Fruit fly (Drosophila melanogaster) whole organism, embryonic: ENCODE results near the gene CG1801.

Experiments
- Atf-2 ChIP-seq: fragments of 200-800 bp; sonication (Bioruptor generic); optimal IDR thresholded peaks from 2 replicates; lab custom pipeline; 2016; ENCODE audit warnings: missing biosample characterization, missing genetic modification characterization
- BtbVII ChIP-seq: fragments of 200-800 bp; sonication (Bioruptor generic); optimal IDR thresholded peaks from 3 replicates; lab custom pipeline; 2017; ENCODE audit warnings: missing biosample characterization, mild to moderate bottlenecking, missing genetic modification characterization
- CG11504 ChIP-seq: fragments of 200-800 bp; sonication (Bioruptor generic); optimal IDR thresholded peaks from 3 replicates; lab custom pipeline; 2019; ENCODE audit warnings: missing biosample characterization, mild to moderate bottlenecking, missing genetic modification characterization, moderate library complexity
- CG12942 ChIP-seq: fragments of 200-800 bp; sonication (Bioruptor generic); optimal IDR thresholded peaks from 3 replicates; lab custom pipeline; 2016; ENCODE audit warnings: missing biosample characterization, missing genetic modification characterization
- CG13624 ChIP-seq: fragments of 200-800 bp; sonication (Bioruptor generic); optimal IDR thresholded peaks from 2 replicates; lab custom pipeline; 2016; ENCODE audit warnings: missing biosample characterization, missing genetic modification characterization
- CG14667 ChIP-seq: fragments of 200-800 bp; sonication (Bioruptor generic); IDR thresholded peaks from 2 replicates; pipeline ENCODE4 v1.3.6; 2022; ENCODE audit warnings: missing biosample characterization, missing genetic modification characterization
- CG14965 ChIP-seq: fragments of 200-800 bp; sonication (Bioruptor generic); optimal IDR thresholded peaks from 2 replicates; lab custom pipeline; 2016; ENCODE audit warnings: missing biosample characterization, missing genetic modification characterization, borderline replicate concordance
- CG1602 ChIP-seq: fragments of 200-800 bp; sonication (Bioruptor generic); optimal IDR thresholded peaks from 3 replicates; lab custom pipeline; 2016; ENCODE audit warnings: missing biosample characterization, missing genetic modification characterization
- CG1647 ChIP-seq: fragments of 200-800 bp; sonication (Bioruptor generic); optimal IDR thresholded peaks from 3 replicates; lab custom pipeline; 2016; ENCODE audit warnings: missing biosample characterization, missing genetic modification characterization
- CG1792 ChIP-seq: fragments of 200-800 bp; sonication (Bioruptor generic); optimal IDR thresholded peaks from 2 replicates; lab custom pipeline; 2016; ENCODE audit warnings: missing biosample characterization, missing genetic modification characterization
- CG2116 ChIP-seq: fragments of 200-800 bp; sonication (Bioruptor generic); optimal IDR thresholded peaks from 3 replicates; lab custom pipeline; 2018; ENCODE audit warnings: missing biosample characterization, mild to moderate bottlenecking, missing genetic modification characterization
- CG2889 ChIP-seq: fragments of 200-800 bp; sonication (Bioruptor generic); IDR thresholded peaks from 3 replicates; pipeline ENCODE4 v1.3.6; 2022; ENCODE audit warnings: missing biosample characterization, missing genetic modification characterization
- CG31441 ChIP-seq: fragments of 200-800 bp; sonication (Bioruptor generic); IDR thresholded peaks from 2 replicates; pipeline ENCODE4 v1.3.6; 2022; ENCODE audit warnings: missing biosample characterization, missing genetic modification characterization
- CG33213 ChIP-seq: fragments of 200-800 bp; sonication (Bioruptor generic); optimal IDR thresholded peaks from 3 replicates; lab custom pipeline; 2016; ENCODE audit warnings: missing biosample characterization, missing genetic modification characterization
- CG34376 ChIP-seq: fragments of 200-800 bp; sonication (Bioruptor generic); optimal IDR thresholded peaks from 2 replicates; lab custom pipeline; 2018; ENCODE audit warnings: missing biosample characterization, mild to moderate bottlenecking, missing genetic modification characterization
- CG3726 ChIP-seq: fragments of 200-800 bp; sonication (Bioruptor generic); IDR thresholded peaks from 3 replicates; pipeline ENCODE4, ENCODE4 v1.3.6; 2022; ENCODE audit warnings: missing biosample characterization, missing genetic modification characterization
- CG4282 ChIP-seq: fragments of 200-800 bp; sonication (Bioruptor generic); optimal IDR thresholded peaks from 2 replicates; lab custom pipeline; 2016; ENCODE audit warnings: missing biosample characterization, missing genetic modification characterization
- CG4360 ChIP-seq: fragments of 200-800 bp; sonication (Bioruptor generic); IDR thresholded peaks from 2 replicates; pipeline ENCODE4 v1.3.6; 2022; ENCODE audit warnings: missing biosample characterization, missing genetic modification characterization
- CG6654 ChIP-seq: fragments of 200-800 bp; sonication (Bioruptor generic); optimal IDR thresholded peaks from 2 replicates; lab custom pipeline; 2017; ENCODE audit warnings: missing biosample characterization, mild to moderate bottlenecking, missing genetic modification characterization
- CG7987 ChIP-seq: fragments of 200-800 bp; sonication (Bioruptor generic); optimal IDR thresholded peaks from 2 replicates; lab custom pipeline; 2018; ENCODE audit warnings: missing biosample characterization, mild to moderate bottlenecking, missing genetic modification characterization, moderate library complexity
- Deaf1 ChIP-seq: fragments of 200-800 bp; optimal IDR thresholded peaks from 3 replicates; lab custom pipeline; 2019; ENCODE audit warnings: missing biosample characterization, mild to moderate bottlenecking, missing genetic modification characterization, moderate library complexity
- Dp ChIP-seq: fragments of 200-800 bp; sonication (Bioruptor generic); optimal IDR thresholded peaks from 2 replicates; lab custom pipeline; 2018; ENCODE audit warnings: missing biosample characterization, mild to moderate bottlenecking, missing genetic modification characterization, moderate library complexity
- Ets97D ChIP-seq: fragments of 200-800 bp; sonication (Bioruptor generic); optimal IDR thresholded peaks from 3 replicates; lab custom pipeline; 2016; ENCODE audit warnings: missing biosample characterization, missing genetic modification characterization
- H2.0 ChIP-seq: fragments of 200-800 bp; sonication (Bioruptor generic); IDR thresholded peaks from 2 replicates; pipeline ENCODE4 v1.3.6; 2022; ENCODE audit warnings: missing biosample characterization, missing genetic modification characterization
- HHEX ChIP-seq: fragments of 200-800 bp; sonication (Bioruptor generic); optimal IDR thresholded peaks from 3 replicates; lab custom pipeline; 2017; ENCODE audit warnings: missing biosample characterization, mild to moderate bottlenecking, missing genetic modification characterization, missing genetic modification reagents
- Hmx ChIP-seq: fragments of 200-800 bp; sonication (Bioruptor generic); optimal IDR thresholded peaks from 2 replicates; lab custom pipeline; 2016; ENCODE audit warnings: missing biosample characterization, missing genetic modification characterization
- Hr51 ChIP-seq, 2 experiments: fragments of 200-800 bp; sonication (Bioruptor generic); optimal IDR thresholded peaks; 2 replicates in 1 of 2; 3 replicates in 1 of 2; lab custom pipeline; 2016 to 2018; ENCODE audit warnings: missing biosample characterization in 2 of 2, missing genetic modification characterization in 2 of 2, mild to moderate bottlenecking in 1 of 2, moderate library complexity in 1 of 2
- Kr ChIP-seq: fragments of 200-800 bp; sonication (Bioruptor generic); optimal IDR thresholded peaks from 2 replicates; lab custom pipeline; 2017; ENCODE audit warnings: missing biosample characterization, mild to moderate bottlenecking, missing genetic modification characterization
- Neu2 ChIP-seq: fragments of 200-800 bp; sonication (Bioruptor generic); optimal IDR thresholded peaks from 3 replicates; lab custom pipeline; 2016; ENCODE audit warnings: missing biosample characterization, missing genetic modification characterization, borderline replicate concordance
- Oli ChIP-seq: fragments of 200-800 bp; sonication (Bioruptor generic); optimal IDR thresholded peaks from 2 replicates; lab custom pipeline; 2018; ENCODE audit warnings: missing biosample characterization, mild to moderate bottlenecking, missing genetic modification characterization, moderate library complexity
- Pdp1 ChIP-seq, 2 experiments: fragments of 200-800 bp; sonication (Bioruptor generic); optimal IDR thresholded peaks; 3 replicates each; lab custom pipeline; 2016; ENCODE audit warnings: missing biosample characterization in 2 of 2, missing genetic modification characterization in 2 of 2, mild to moderate bottlenecking in 1 of 2, moderate library complexity in 1 of 2
- Ravus ChIP-seq: fragments of 200-800 bp; sonication (Bioruptor generic); IDR thresholded peaks from 2 replicates; pipeline ENCODE4 v1.3.6; 2022; ENCODE audit warnings: missing biosample characterization, missing genetic modification characterization
- Rfx ChIP-seq: fragments of 200-800 bp; sonication (Bioruptor generic); IDR thresholded peaks from 2 replicates; pipeline ENCODE4 v1.3.6; 2022; ENCODE audit warnings: missing biosample characterization, missing genetic modification characterization
- Rx ChIP-seq: fragments of 200-800 bp; sonication (Bioruptor generic); IDR thresholded peaks from 2 replicates; pipeline ENCODE4 v1.3.6; 2022; ENCODE audit warnings: missing biosample characterization, missing genetic modification characterization
- Sry-δ ChIP-seq: fragments of 200-800 bp; sonication (Bioruptor generic); optimal IDR thresholded peaks from 2 replicates; lab custom pipeline; 2016; ENCODE audit warnings: missing biosample characterization, missing genetic modification characterization
- Xrp1 ChIP-seq: fragments of 200-800 bp; sonication (Bioruptor generic); IDR thresholded peaks from 2 replicates; pipeline ENCODE4 v1.3.6; 2022; ENCODE audit warnings: missing biosample characterization, missing genetic modification characterization
- ac ChIP-seq: fragments of 200-800 bp; sonication (Bioruptor generic); optimal IDR thresholded peaks from 3 replicates; lab custom pipeline; 2017; ENCODE audit warnings: missing biosample characterization, mild to moderate bottlenecking, missing genetic modification characterization
- bcd ChIP-seq: fragments of 200-800 bp; sonication (Bioruptor generic); optimal IDR thresholded peaks from 2 replicates; lab custom pipeline; 2017; ENCODE audit warnings: missing biosample characterization, mild to moderate bottlenecking, missing genetic modification characterization
- bigmax ChIP-seq: fragments of 200-800 bp; sonication (Bioruptor generic); optimal IDR thresholded peaks from 2 replicates; lab custom pipeline; 2018; ENCODE audit warnings: missing biosample characterization, mild to moderate bottlenecking, missing genetic modification characterization
- crc ChIP-seq: fragments of 200-800 bp; sonication (Bioruptor generic); optimal IDR thresholded peaks from 2 replicates; lab custom pipeline; 2016; ENCODE audit warnings: missing biosample characterization, missing genetic modification characterization
- exex ChIP-seq: fragments of 200-800 bp; sonication (Bioruptor generic); optimal IDR thresholded peaks from 4 replicates; lab custom pipeline; 2018; ENCODE audit warnings: missing biosample characterization, mild to moderate bottlenecking, missing genetic modification characterization, moderate library complexity
- grau ChIP-seq: fragments of 200-800 bp; optimal IDR thresholded peaks from 3 replicates; lab custom pipeline; 2019; ENCODE audit warnings: missing biosample characterization, mild to moderate bottlenecking, missing genetic modification characterization, moderate library complexity
- hb ChIP-seq: fragments of 200-800 bp; sonication (Bioruptor generic); IDR thresholded peaks from 3 replicates; pipeline ENCODE4 v1.3.6; 2022; ENCODE audit warnings: missing biosample characterization, missing genetic modification characterization; ENCODE audit not compliant: partially characterized antibody
- hth ChIP-seq: fragments of >200 bp; optimal IDR thresholded peaks from 2 replicates; lab custom pipeline; 2017; ENCODE audit warnings: inconsistent platforms
- kah ChIP-seq: fragments of 200-800 bp; sonication (Bioruptor generic); optimal IDR thresholded peaks from 2 replicates; lab custom pipeline; 2018; ENCODE audit warnings: missing biosample characterization, mild to moderate bottlenecking, missing genetic modification characterization
- nerfin-2 ChIP-seq: fragments of 200-800 bp; sonication (Bioruptor generic); IDR thresholded peaks from 2 replicates; pipeline ENCODE4 v1.3.6; 2022; ENCODE audit warnings: missing biosample characterization, missing genetic modification characterization; ENCODE audit not compliant: partially characterized antibody
- odd ChIP-seq: fragments of 200-800 bp; sonication (Bioruptor generic); optimal IDR thresholded peaks from 2 replicates; lab custom pipeline; 2017; ENCODE audit warnings: missing biosample characterization, mild to moderate bottlenecking, missing genetic modification characterization
- psq ChIP-seq: fragments of 200-800 bp; sonication (Bioruptor generic); optimal IDR thresholded peaks from 2 replicates; lab custom pipeline; 2017; ENCODE audit warnings: missing biosample characterization, missing genetic modification characterization
- run ChIP-seq: fragments of 200-800 bp; sonication (Bioruptor generic); optimal IDR thresholded peaks from 3 replicates; lab custom pipeline; 2018; ENCODE audit warnings: missing biosample characterization, mild to moderate bottlenecking, missing genetic modification characterization
- tll ChIP-seq, 2 experiments: fragments of 200-800 bp in 1 of 2; fragments of >200 bp in 1 of 2; sonication (Bioruptor generic) in 1 of 2; optimal IDR thresholded peaks; 2 replicates each; lab custom pipeline; 2017 to 2019; ENCODE audit warnings: missing biosample characterization in 2 of 2, missing genetic modification characterization in 2 of 2, mild to moderate bottlenecking in 1 of 2, moderate library complexity in 1 of 2

The CG1801 gene

dm6 chrX:21322289-21322981 is 5.1 kb upstream of the CG1801 start (continued):
- TF ChIP-seq exex (tag; lab: Kevin White, UChicago) (peak; percentile 67), CG34376 (peak; percentile 32), CG4282 (GFP tag; lab: Kevin White, UChicago) (no peak), CG6654 (GFP tag; lab: Kevin White, UChicago) (peak; percentile 19), BtbVII (GFP tag; lab: Kevin White, UChicago) (peak; percentile 51), CG13624 (no peak), Neu2 (no peak), CG3726 (GFP tag; lab: Robert Waterston, UW) (no peak), Oli (tag; lab: Kevin White, UChicago) (no peak), HHEX (GFP tag; lab: Kevin White, UChicago) (peak; percentile 65), CG1647 (no peak), hb (GFP tag; lab: Robert Waterston, UW) (no peak), Xrp1 (peak; percentile 56; the same call in 1 of the 2 replicates), hth (lab: Kevin White, UChicago) (no peak), CG31441 (GFP tag; lab: Robert Waterston, UW) (peak; percentile 81), psq (GFP tag; lab: Kevin White, UChicago) (no peak), odd (no peak), Dp (GFP tag; lab: Kevin White, UChicago) (no peak), CG2889 (GFP tag; lab: Robert Waterston, UW) (no peak), Ets97D (no peak), CG2116 (no peak), CG4360 (GFP tag; lab: Robert Waterston, UW) (no peak), CG14965 (no peak), Atf-2 (GFP tag; lab: Kevin White, UChicago) (no peak), bigmax (GFP tag; lab: Kevin White, UChicago) (no peak), CG1792 (GFP tag; lab: Kevin White, UChicago) (no peak), tll (GFP tag; optimal IDR thresholded peaks at IDR 0.05; lab: Kevin White, UChicago) (no peak), CG7987 (GFP tag; lab: Kevin White, UChicago) (no peak), crc (GFP tag; lab: Kevin White, UChicago) (no peak), Deaf1 (peak; percentile 28), nerfin-2 (GFP tag; lab: Robert Waterston, UW) (no peak), Sry-δ (GFP tag; lab: Kevin White, UChicago) (no peak), kah (GFP tag; lab: Kevin White, UChicago) (peak; percentile 20), ac (GFP tag; lab: Kevin White, UChicago) (no peak), Hmx (GFP tag; lab: Kevin White, UChicago) (no peak), Ravus (no peak), CG33213 (no peak), H2.0 (no peak), Kr (GFP tag; lab: Kevin White, UChicago) (no peak), CG11504 (no peak), Rfx (GFP tag; lab: Robert Waterston, UW) (peak; percentile 47), Pdp1 (GFP tag; optimal IDR thresholded peaks at IDR 0.05; lab: Kevin White, UChicago) (no peak), Hr51 (GFP tag; optimal IDR thresholded peaks at IDR 0.05; lab: Kevin White, UChicago) (no peak), CG12942 (GFP tag; lab: Kevin White, UChicago) (no peak), grau (tag; lab: Kevin White, UChicago) (peak; percentile 78), run (tag; lab: Kevin White, UChicago) (no peak), Rx (GFP tag; lab: Robert Waterston, UW) (no peak), CG1602 (peak; percentile 6), bcd (peak; percentile 47), CG14667 (GFP tag; lab: Robert Waterston, UW) (no peak)
